Fruit fly (Drosophila melanogaster): ENCODE measurements around the gene RpS5a.

DNA sequence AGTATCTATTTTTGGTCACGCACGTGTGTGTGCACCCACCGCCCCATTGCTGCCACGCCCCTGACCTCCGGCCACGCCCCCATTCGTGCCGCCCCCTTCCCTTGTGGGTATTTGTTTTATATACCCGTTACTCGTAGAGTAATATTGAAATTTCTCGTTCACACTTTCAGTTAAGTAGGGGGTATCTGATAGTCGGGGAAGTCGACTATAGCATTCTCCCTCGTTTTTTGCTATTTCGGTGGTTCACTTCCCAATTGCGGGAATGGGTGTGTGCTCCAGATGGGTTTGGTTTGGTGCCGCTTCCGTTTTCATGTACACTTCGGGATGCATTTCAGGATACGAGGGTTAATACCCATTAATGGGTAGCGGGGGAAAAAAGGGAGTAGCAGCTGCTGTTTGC lies 19.2 kb upstream of the RpS5a start:
- TF ChIP-seq CG8478 (optimal IDR thresholded peaks at IDR 0.05) = no peak
- TF ChIP-seq CTCF (optimal IDR thresholded peaks at IDR 0.05) = no peak

Data from S2 (cell line).